Fruit fly (Drosophila melanogaster): ENCODE measurements around the gene mri.
A peak's percentile ranks its signal among the peaks of the same experiment; 100 is the strongest.

Gene mri

DNA sequence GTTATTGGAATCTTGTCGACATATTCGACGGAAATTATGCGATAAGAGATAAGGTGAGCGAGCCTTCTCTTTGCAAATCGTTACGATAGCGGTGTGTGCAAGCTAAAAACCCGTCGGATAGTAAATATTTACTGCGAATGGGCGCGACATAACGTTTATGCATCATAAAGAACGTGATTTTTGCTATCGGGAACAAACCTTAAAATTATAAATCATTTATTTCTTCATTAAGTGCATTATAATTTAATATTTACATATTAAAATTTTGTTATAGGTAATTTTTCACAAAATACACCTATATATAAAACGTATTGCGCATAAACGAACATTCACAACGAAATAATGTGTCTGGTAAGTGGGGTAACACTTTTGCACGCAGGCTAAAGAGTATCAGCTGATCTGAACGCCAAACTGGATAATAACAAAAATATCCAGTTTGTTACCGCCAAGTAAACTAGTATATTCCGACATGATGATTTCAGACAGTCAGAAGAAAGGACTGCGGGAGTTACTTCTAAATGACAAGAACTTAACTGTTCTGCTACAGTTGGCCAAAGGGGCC lies 5.8 kb downstream of the mri start, which contains the start of the genes Gk1 and CG13876 (continued):
- TF ChIP-seq Neu2 (GFP tag; optimal IDR thresholded peaks at IDR 0.05; ENCODE audit: borderline replicate concordance) (no peak), E2f1 (GFP tag; IDR thresholded peaks at IDR 0.05) (peak; percentile 93), psq (GFP tag; optimal IDR thresholded peaks at IDR 0.05) (peak; percentile 78), phol (tag; optimal IDR thresholded peaks at IDR 0.05) (peak; percentile 96), Opbp (GFP tag; IDR thresholded peaks at IDR 0.05; ENCODE audit: partially characterized antibody) (no peak), Dek (tag; optimal IDR thresholded peaks at IDR 0.05) (peak; percentile 97), CG3407 (GFP tag; optimal IDR thresholded peaks at IDR 0.05) (peak; percentile 87), CG7745 (tag; optimal IDR thresholded peaks at IDR 0.05) (peak; percentile 70), CG3726 (GFP tag; IDR thresholded peaks at IDR 0.05) (peak; percentile 83), gt (GFP tag; IDR thresholded peaks at IDR 0.05) (peak; percentile 71), B-H1 (GFP tag; IDR thresholded peaks at IDR 0.05) (peak; percentile 87), gsb-n (tag; optimal IDR thresholded peaks at IDR 0.05) (peak; percentile 96), hb (GFP tag; IDR thresholded peaks at IDR 0.05; ENCODE audit: partially characterized antibody) (no peak), Myb (GFP tag; optimal IDR thresholded peaks at IDR 0.05) (peak; percentile 34), hkb (optimal IDR thresholded peaks at IDR 0.05) (no peak), hkb (GFP tag; IDR thresholded peaks at IDR 0.05) (peak; percentile 96), CG15011 (GFP tag; optimal IDR thresholded peaks at IDR 0.05) (no peak), zf30C (GFP tag; optimal IDR thresholded peaks at IDR 0.05) (peak; percentile 25), CG4854 (GFP tag; optimal IDR thresholded peaks at IDR 0.05) (peak; percentile 69), H2.0 (GFP tag; IDR thresholded peaks at IDR 0.05) (peak; percentile 93), CG13424 (tag; optimal IDR thresholded peaks at IDR 0.05) (peak; percentile 98), Ravus (GFP tag; IDR thresholded peaks at IDR 0.05) (peak; percentile 77), kay (GFP tag; optimal IDR thresholded peaks at IDR 0.05) (peak; percentile 86), CrebB (tag; optimal IDR thresholded peaks at IDR 0.05) (peak; percentile 96), lilli (GFP tag; optimal IDR thresholded peaks at IDR 0.05) (peak; percentile 86), lab (GFP tag; optimal IDR thresholded peaks at IDR 0.05) (no peak), CG13287 (GFP tag; IDR thresholded peaks at IDR 0.05; ENCODE audit: partially characterized antibody) (peak; percentile 34; the same call in 1 of the 2 replicates), CG10979 (tag; optimal IDR thresholded peaks at IDR 0.05) (peak; percentile 96), CG4730 (GFP tag; IDR thresholded peaks at IDR 0.05) (peak; percentile 85), NfI (GFP tag; optimal IDR thresholded peaks at IDR 0.05) (peak; percentile 93), bab2 (GFP tag; optimal IDR thresholded peaks at IDR 0.05) (peak; percentile 42), ro (GFP tag; IDR thresholded peaks at IDR 0.05) (peak; percentile 78), usp (GFP tag; optimal IDR thresholded peaks at IDR 0.05) (no peak), Ada2b (GFP tag; IDR thresholded peaks at IDR 0.05) (peak; percentile 94), GATAe (GFP tag; conservative IDR thresholded peaks at IDR 0.05) (peak; percentile 74), CG11695 (GFP tag; IDR thresholded peaks at IDR 0.05) (peak; percentile 97), tgo (GFP tag; IDR thresholded peaks at IDR 0.05) (peak; percentile 94), kah (GFP tag; optimal IDR thresholded peaks at IDR 0.05) (peak; percentile 89), CG14014 (GFP tag; IDR thresholded peaks at IDR 0.05) (peak; percentile 96), dan (GFP tag; IDR thresholded peaks at IDR 0.05) (no peak), CG17829 (tag; optimal IDR thresholded peaks at IDR 0.05) (peak; percentile 97), trh (GFP tag; optimal IDR thresholded peaks at IDR 0.05) (peak; percentile 77), Abd-B (GFP tag; optimal IDR thresholded peaks at IDR 0.05) (peak; percentile 87), CG3065 (GFP tag; optimal IDR thresholded peaks at IDR 0.05) (peak; percentile 74), ato (GFP tag; IDR thresholded peaks at IDR 0.05; ENCODE audit: partially characterized antibody) (no peak), CG1529 (GFP tag; optimal IDR thresholded peaks at IDR 0.05) (no peak), CG4328 (GFP tag; optimal IDR thresholded peaks at IDR 0.05) (peak; percentile 94), Sin3A (optimal IDR thresholded peaks at IDR 0.05) (no peak), vvl (GFP tag; IDR thresholded peaks at IDR 0.05) (peak; percentile 98), Atf6 (GFP tag; IDR thresholded peaks at IDR 0.05) (peak; percentile 97), CG10565 (GFP tag; optimal IDR thresholded peaks at IDR 0.05) (peak; percentile 6)

Measured in whole organism, embryonic.